Worm (Caenorhabditis elegans): ENCODE measurements around the gene str-73.

Gene str-73

ce11 chrV:16401519-16401918 is 28.5 kb upstream of the str-73 start, which contains the start of gene F13A7.14 (continued):
- TF ChIP-seq snpc-1.1 (tag; optimal IDR thresholded peaks at IDR 0.05; ENCODE audit: insufficient read depth) (no peak), ztf-25 (GFP tag; IDR thresholded peaks at IDR 0.05) (no peak), nhr-90 (tag; optimal IDR thresholded peaks at IDR 0.05) (no peak), let-607 (tag; optimal IDR thresholded peaks at IDR 0.05) (peak in 1 of 2 experiments; percentile 46), lsl-1 (GFP tag; optimal IDR thresholded peaks at IDR 0.05) (peak; percentile 36), hmg-20 (GFP tag; IDR thresholded peaks at IDR 0.05) (peak; percentile 62; the same call in 1 of the 2 replicates), F39B2.1 (GFP tag; IDR thresholded peaks at IDR 0.05) (no peak), cebp-1 (GFP tag; IDR thresholded peaks at IDR 0.05) (no peak), cebp-1 (tag; optimal IDR thresholded peaks at IDR 0.05) (peak; percentile 39), F22D6.2 (tag; optimal IDR thresholded peaks at IDR 0.05) (peak; percentile 36), unc-62 (GFP tag; optimal IDR thresholded peaks at IDR 0.05) (no peak), xnd-1 (tag; optimal IDR thresholded peaks at IDR 0.05) (peak; percentile 6), ztf-18 (tag; optimal IDR thresholded peaks at IDR 0.05) (no peak), gei-17 (GFP tag; optimal IDR thresholded peaks at IDR 0.05) (no peak), attf-3 (GFP tag; conservative IDR thresholded peaks at IDR 0.05) (peak; percentile 62), tlf-1 (GFP tag; optimal IDR thresholded peaks at IDR 0.05) (no peak), lsy-27 (tag; optimal IDR thresholded peaks at IDR 0.05; ENCODE audit: borderline replicate concordance, insufficient read depth) (no peak), cebp-2 (GFP tag; IDR thresholded peaks at IDR 0.05) (no peak), B0336.3 (GFP tag; IDR thresholded peaks at IDR 0.05) (0 out of 2 replicates have a peak, but pooled peaks have one; percentile 29), nhr-179 (tag; optimal IDR thresholded peaks at IDR 0.05) (no peak), ztf-26 (tag; optimal IDR thresholded peaks at IDR 0.05) (peak; percentile 2), ceh-91 (GFP tag; IDR thresholded peaks at IDR 0.05) (peak; percentile 52), aptf-3 (GFP tag; IDR thresholded peaks at IDR 0.05) (no peak), Y56A3A.18 (GFP tag; IDR thresholded peaks at IDR 0.05) (no peak), fkh-3 (tag; optimal IDR thresholded peaks at IDR 0.05) (no peak), Y95B8A.8 (GFP tag; IDR thresholded peaks at IDR 0.05) (no peak), nfyb-1 (GFP tag; IDR thresholded peaks at IDR 0.05) (no peak), lin-35 (GFP tag; optimal IDR thresholded peaks at IDR 0.05) (peak; percentile 16 to 90 (median 30)), him-1 (tag; optimal IDR thresholded peaks at IDR 0.05) (no peak), atf-7 (tag; optimal IDR thresholded peaks at IDR 0.05) (no peak), dpl-1 (GFP tag; optimal IDR thresholded peaks at IDR 0.05) (peak; percentile 84), mes-4 (tag; optimal IDR thresholded peaks at IDR 0.05) (no peak), ets-4 (GFP tag; optimal IDR thresholded peaks at IDR 0.05) (no peak), F49E8.2 (tag; optimal IDR thresholded peaks at IDR 0.05; ENCODE audit: insufficient read depth) (no peak), ceh-79 (tag; optimal IDR thresholded peaks at IDR 0.05) (no peak), ztf-28 (GFP tag; IDR thresholded peaks at IDR 0.05) (no peak), Y67H2A.10 (GFP tag; conservative IDR thresholded peaks at IDR 0.05) (no peak), madf-3 (GFP tag; IDR thresholded peaks at IDR 0.05) (no peak), F10E7.11 (tag; optimal IDR thresholded peaks at IDR 0.05) (no peak), snpc-3.4 (tag; optimal IDR thresholded peaks at IDR 0.05) (peak; percentile 31), chd-7 (tag; optimal IDR thresholded peaks at IDR 0.05) (peak; percentile 47), sea-2 (GFP tag; IDR thresholded peaks at IDR 0.05) (no peak), zim-3 (tag; optimal IDR thresholded peaks at IDR 0.05) (no peak), ceh-58 (GFP tag; IDR thresholded peaks at IDR 0.05) (no peak), zfh-2 (GFP tag; conservative IDR thresholded peaks at IDR 0.05) (no peak), nhr-27 (tag; optimal IDR thresholded peaks at IDR 0.05) (no peak), snpc-1.3 (tag; optimal IDR thresholded peaks at IDR 0.05; ENCODE audit: insufficient read depth) (peak; percentile 39), B0019.2 (GFP tag; conservative IDR thresholded peaks at IDR 0.05) (no peak), dox-1 (GFP tag; IDR thresholded peaks at IDR 0.05) (peak; percentile 75)
